Worm (Caenorhabditis elegans) whole organism, L4/young adult: Measurements from ENCODE around the gene F08F8.9.

Source experiments
- W03F9.2 ChIP-seq: fragments of 150-350 bp; optimal IDR thresholded peaks from 2 replicates; lab custom pipeline; 2014; ENCODE audit warnings: missing biosample characterization, missing genetic modification characterization
- dao-5 ChIP-seq: sonication (generic microtip); optimal IDR thresholded peaks from 2 replicates; lab custom pipeline; 2016; ENCODE audit warnings: missing genotype, missing genetic modification characterization, moderate library complexity, missing compliant biosample characterization
- him-1 ChIP-seq: sonication (generic microtip); optimal IDR thresholded peaks from 2 replicates; lab custom pipeline; 2016; ENCODE audit warnings: missing genotype, missing genetic modification reagents, missing genetic modification characterization, missing compliant biosample characterization

Gene F08F8.9

DNA sequence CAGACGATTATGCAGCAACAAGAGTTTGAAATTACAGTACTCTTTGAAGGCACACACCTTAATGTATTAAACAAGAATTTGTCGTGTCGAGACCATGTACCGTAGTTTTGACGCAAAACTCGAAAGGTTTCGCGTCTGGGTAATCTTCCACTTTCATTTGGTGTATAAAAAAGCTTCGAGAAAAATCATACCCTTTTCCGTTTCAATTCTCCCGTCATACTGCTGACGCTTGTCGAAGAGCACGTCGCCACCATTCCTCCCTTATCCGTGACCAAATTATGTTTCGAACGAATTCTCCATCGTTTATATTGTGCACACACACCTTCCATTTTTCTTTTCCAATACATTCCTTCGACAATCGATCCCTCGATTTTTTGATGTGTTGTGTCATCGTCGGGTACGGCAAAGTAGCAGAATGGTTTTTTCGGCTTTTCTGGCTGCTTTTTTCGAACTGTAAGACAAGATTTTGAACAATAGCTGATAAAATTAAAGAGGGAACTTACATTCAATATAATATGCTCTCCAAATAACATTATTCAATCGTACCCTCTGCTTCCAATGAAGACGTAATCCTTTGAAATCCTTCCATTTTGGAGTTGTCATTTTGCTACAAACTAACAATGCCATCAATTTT lies 20.1 kb upstream of the F08F8.9 start:
- TF ChIP-seq dao-5 (tag; lab: Kevin White, UChicago): no peak

ce11 chrIII:7370569-7370968 lies 16.8 kb upstream of the F08F8.9 start:
- TF ChIP-seq W03F9.2 (tag; lab: Kevin White, UChicago) (no peak), dao-5 (tag; lab: Kevin White, UChicago) (no peak), him-1 (tag; lab: Kevin White, UChicago) (no peak)

ce11 chrIII:7369394-7370024 lies 15.7 kb upstream of the F08F8.9 start:
- TF ChIP-seq dao-5 (tag; lab: Kevin White, UChicago) (no peak), him-1 (tag; lab: Kevin White, UChicago) (no peak), W03F9.2 (tag; lab: Kevin White, UChicago) (no peak)

DNA sequence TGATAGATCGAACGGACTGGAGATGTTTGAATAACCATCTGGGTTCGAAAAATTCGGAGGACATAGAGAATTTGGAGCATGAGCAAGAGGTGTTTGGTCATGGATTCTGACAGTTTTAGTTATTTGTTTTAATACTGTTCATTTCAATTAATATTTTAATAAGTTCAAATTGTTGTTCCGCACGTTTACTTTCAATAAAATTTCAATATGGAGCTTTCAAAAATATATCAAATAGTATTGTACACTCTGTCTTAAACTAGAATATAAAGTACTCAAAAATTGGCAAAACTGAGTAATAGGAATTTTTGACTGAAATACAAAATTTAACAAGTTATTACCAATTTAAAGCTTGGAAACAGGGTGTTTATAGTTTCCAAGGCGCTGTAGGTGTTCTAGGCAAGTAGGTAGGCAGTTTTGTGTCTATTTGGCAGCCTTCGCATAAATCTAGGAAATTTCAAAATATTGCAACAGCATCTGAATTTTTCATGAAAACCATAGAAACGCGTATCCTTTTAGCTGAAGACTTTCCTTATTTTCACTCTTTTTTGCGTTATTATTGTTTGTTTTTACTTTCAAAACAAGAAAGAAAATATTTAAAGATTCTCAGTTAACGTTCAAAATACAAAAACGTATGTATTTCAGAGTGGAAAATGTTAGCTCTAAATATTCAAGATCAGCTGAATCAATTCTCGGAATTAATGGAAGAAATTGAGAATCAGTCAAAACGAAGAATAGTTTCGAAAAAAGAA lies 13.4 kb upstream of the F08F8.9 start, which contains the start of the genes T20B12.5 and T20B12.4:
TSS of gene T20B12.5 (minus strand) at position 101 of the 749 bp plus-strand sequence.
TSS of gene T20B12.4 (plus strand) at position 699 of the 749 bp plus-strand sequence.
- TF ChIP-seq him-1 (tag; lab: Kevin White, UChicago) (no peak), W03F9.2 (tag; lab: Kevin White, UChicago) (no peak), dao-5 (tag; lab: Kevin White, UChicago) (no peak)

DNA sequence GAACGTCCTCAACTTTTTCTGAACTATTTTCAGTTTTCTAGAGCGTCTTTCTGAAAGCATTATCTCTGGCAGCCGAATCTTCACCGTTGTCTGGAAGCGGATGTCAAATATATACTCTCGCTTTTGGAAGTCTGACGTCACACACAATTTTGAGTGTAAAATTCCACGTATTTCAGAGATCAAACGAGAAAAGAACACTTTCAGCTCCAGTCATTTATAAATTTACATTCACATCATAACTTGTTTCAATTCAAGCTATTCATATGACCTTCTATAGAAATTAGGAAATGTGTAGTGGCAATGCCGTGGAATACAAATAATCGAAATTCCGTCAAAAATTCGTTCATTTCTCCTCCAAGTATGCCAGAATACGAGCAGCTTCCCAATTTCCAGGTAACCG lies 11.8 kb upstream of the F08F8.9 start, which contains the start of gene F08F8.11:
TSS of gene F08F8.11 (plus strand) at position 301 of the 400 bp plus-strand sequence.
- TF ChIP-seq W03F9.2 (tag; lab: Kevin White, UChicago): no peak
- TF ChIP-seq dao-5 (tag; lab: Kevin White, UChicago): no peak
- no peak for TF ChIP-seq him-1 (tag; lab: Kevin White, UChicago)

ce11 chrIII:7359037-7359548 lies 5.3 kb upstream of the F08F8.9 start, which contains the start of the genes eco-1 and hmgr-1:
TSS of gene eco-1 (minus strand) at chrIII:7359095.
TSS of gene hmgr-1 (plus strand) at chrIII:7359498.
- TF ChIP-seq W03F9.2 (tag; lab: Kevin White, UChicago): no peak
- no peak for TF ChIP-seq dao-5 (tag; lab: Kevin White, UChicago)
- TF ChIP-seq him-1 (tag; lab: Kevin White, UChicago): no peak

DNA sequence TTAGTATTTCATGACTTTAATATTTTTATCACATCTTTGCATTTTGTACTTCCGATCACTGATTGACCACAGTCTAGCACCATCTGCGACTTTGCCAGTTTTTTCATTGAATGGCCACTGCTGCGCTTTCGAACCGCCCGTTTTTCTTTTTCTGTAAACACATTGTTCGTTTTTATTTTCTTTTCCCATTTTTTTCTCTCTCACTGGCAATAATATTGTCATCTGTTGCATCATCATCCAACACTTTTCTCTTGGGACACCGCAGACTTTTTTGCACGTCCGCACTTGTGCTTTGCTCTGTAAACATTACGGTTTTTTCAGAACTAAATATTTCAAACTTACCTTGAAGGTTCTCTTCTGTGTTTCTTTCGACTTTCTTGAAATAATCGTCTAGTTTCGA lies 4.9 kb upstream of the F08F8.9 start:
- TF ChIP-seq him-1 (tag; lab: Kevin White, UChicago) (no peak), dao-5 (tag; lab: Kevin White, UChicago) (no peak), W03F9.2 (tag; lab: Kevin White, UChicago) (no peak)

DNA sequence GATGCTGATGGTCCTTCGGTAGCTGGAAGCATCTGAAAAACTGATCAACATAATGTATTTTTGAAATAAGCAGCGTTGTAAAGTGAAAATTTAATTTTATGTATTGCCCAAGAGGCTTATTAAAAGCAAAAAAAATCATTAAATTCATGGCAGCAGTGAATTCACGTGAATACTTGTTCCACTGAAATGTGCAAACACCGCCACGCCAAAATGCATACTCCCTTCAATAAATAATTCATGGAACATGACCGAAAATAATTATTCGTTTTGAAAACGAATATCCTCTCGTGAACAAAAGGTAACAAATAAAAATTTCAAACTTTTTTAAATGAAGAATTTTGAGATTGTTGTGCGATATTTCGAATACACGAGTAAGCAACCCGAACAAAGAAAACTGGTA lies 3.6 kb upstream of the F08F8.9 start, which contains the start of gene F08F8.10:
TSS of gene F08F8.10 (minus strand) at position 38 of the 400 bp plus-strand sequence.
- TF ChIP-seq W03F9.2 (tag; lab: Kevin White, UChicago) (no peak), him-1 (tag; lab: Kevin White, UChicago) (no peak), dao-5 (tag; lab: Kevin White, UChicago) (no peak)

ce11 chrIII:7349075-7349474 lies 4.7 kb downstream of the F08F8.9 start, which contains the start of gene gos-28:
TSS of gene gos-28 (minus strand) at chrIII:7349175.
- TF ChIP-seq him-1 (tag; lab: Kevin White, UChicago): no peak
- TF ChIP-seq W03F9.2 (tag; lab: Kevin White, UChicago): no peak
- no peak for TF ChIP-seq dao-5 (tag; lab: Kevin White, UChicago)

- TF ChIP-seq W03F9.2 (tag; lab: Kevin White, UChicago) (no peak), him-1 (tag; lab: Kevin White, UChicago) (no peak), dao-5 (tag; lab: Kevin White, UChicago) (no peak)
These were observed 6.7 kb downstream of the F08F8.9 start, which contains the start of gene F08F8.7 for ce11 chrIII:7347049-7347448. TSS of gene F08F8.7 (minus strand) at chrIII:7347149.

DNA sequence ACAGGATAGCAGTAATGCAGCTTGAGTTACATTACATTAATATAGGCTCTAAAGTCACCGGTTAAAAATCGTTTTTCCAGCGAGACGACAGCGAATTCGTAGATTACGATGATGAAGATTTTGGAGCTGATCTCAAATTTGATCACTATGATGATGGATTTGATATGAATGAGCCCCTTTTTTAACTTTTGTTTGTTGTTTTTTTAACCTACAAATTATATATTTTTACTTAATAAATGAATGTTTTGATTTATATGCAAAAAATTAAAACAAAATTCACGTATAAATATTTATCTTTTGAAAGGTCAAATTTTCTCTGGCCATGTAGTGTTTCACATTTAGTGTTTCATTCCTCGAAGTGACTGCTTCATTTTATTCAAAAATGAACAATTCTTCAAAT lies 10.4 kb downstream of the F08F8.9 start, which contains the start of gene F08F8.6:
TSS of gene F08F8.6 (plus strand) at position 301 of the 400 bp plus-strand sequence.
- TF ChIP-seq him-1 (tag; lab: Kevin White, UChicago) (no peak), W03F9.2 (tag; lab: Kevin White, UChicago) (no peak), dao-5 (tag; lab: Kevin White, UChicago) (no peak)

DNA sequence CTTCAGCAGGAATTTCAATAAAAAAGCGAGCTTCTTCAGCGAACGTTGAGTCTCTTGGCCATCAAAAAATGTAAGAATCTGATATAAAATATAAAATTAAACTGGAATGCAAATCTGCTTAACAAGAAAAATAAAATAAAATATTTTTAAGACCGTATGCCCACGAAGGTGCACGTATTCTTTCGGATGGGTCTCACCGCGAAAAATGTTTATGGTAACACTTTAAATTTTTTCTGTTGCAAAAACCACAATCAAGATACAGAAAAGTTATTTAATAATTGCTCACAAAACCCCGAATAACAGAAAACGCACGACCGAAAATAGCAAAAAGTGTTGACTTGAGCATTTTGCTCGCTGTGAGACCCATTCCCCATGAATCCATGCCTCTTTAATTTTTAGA lies 14.6 kb downstream of the F08F8.9 start:
- TF ChIP-seq dao-5 (tag; lab: Kevin White, UChicago) (no peak), him-1 (tag; lab: Kevin White, UChicago) (no peak), W03F9.2 (tag; lab: Kevin White, UChicago) (no peak)
